Fruit fly (Drosophila melanogaster): ENCODE results near the gene CG14689.
A peak's percentile ranks its signal among the peaks of the same experiment; 100 is the strongest.

CG14689 gene

dm6 chr3R:10708169-10708568 lies 2.9 kb downstream of the CG14689 start, which contains the start of gene CG31278 (continued):
- peak; percentile 80 for TF ChIP-seq CG7963 (GFP tag; IDR thresholded peaks at IDR 0.05; ENCODE audit: partially characterized antibody)
- no peak for TF ChIP-seq slp2 (GFP tag; optimal IDR thresholded peaks at IDR 0.05)
- TF ChIP-seq dati (GFP tag; IDR thresholded peaks at IDR 0.05) = no peak
- no peak for TF ChIP-seq NfI (GFP tag; optimal IDR thresholded peaks at IDR 0.05)
- TF ChIP-seq lilli (GFP tag; optimal IDR thresholded peaks at IDR 0.05) = no peak
- no peak for TF ChIP-seq lab (GFP tag; optimal IDR thresholded peaks at IDR 0.05)
- TF ChIP-seq H2.0 (GFP tag; IDR thresholded peaks at IDR 0.05) = no peak
- TF ChIP-seq bigmax (GFP tag; optimal IDR thresholded peaks at IDR 0.05) = no peak
- TF ChIP-seq nmo (GFP tag; optimal IDR thresholded peaks at IDR 0.05) = peak; percentile 23
- no peak for TF ChIP-seq CG3281 (GFP tag; optimal IDR thresholded peaks at IDR 0.05)
- TF ChIP-seq ash1 (GFP tag; optimal IDR thresholded peaks at IDR 0.05) = no peak
- TF ChIP-seq Med (GFP tag) = peak; percentile 73
- no peak for TF ChIP-seq CG1792 (GFP tag; optimal IDR thresholded peaks at IDR 0.05)
- TF ChIP-seq CG2678 (tag; optimal IDR thresholded peaks at IDR 0.05) = no peak
- peak; percentile 84 for TF ChIP-seq amos (GFP tag; IDR thresholded peaks at IDR 0.05; ENCODE audit: partially characterized antibody)
- TF ChIP-seq sima (GFP tag; optimal IDR thresholded peaks at IDR 0.05) = no peak
- TF ChIP-seq Dfd (GFP tag; optimal IDR thresholded peaks at IDR 0.05) = no peak
- no peak for TF ChIP-seq Hr3 (GFP tag; optimal IDR thresholded peaks at IDR 0.05)
- no peak for TF ChIP-seq CG17802 (tag; optimal IDR thresholded peaks at IDR 0.05)
- TF ChIP-seq p53 (GFP tag; optimal IDR thresholded peaks at IDR 0.05) = no peak
- no peak for TF ChIP-seq Tbp (GFP tag; optimal IDR thresholded peaks at IDR 0.05)
- no peak for TF ChIP-seq Asciz (GFP tag; optimal IDR thresholded peaks at IDR 0.05)
- TF ChIP-seq Bteb2 (GFP tag; optimal IDR thresholded peaks at IDR 0.05) = no peak
- no peak for TF ChIP-seq NK7.1 (GFP tag; optimal IDR thresholded peaks at IDR 0.05)
- peak; percentile 35 for TF ChIP-seq MESR4 (GFP tag; optimal IDR thresholded peaks at IDR 0.05)
- no peak for TF ChIP-seq dpn (GFP tag; optimal IDR thresholded peaks at IDR 0.05)
- no peak for TF ChIP-seq Dad (GFP tag; optimal IDR thresholded peaks at IDR 0.05)
- TF ChIP-seq ERR (GFP tag; optimal IDR thresholded peaks at IDR 0.05) = no peak
- TF ChIP-seq CG2202 (tag; optimal IDR thresholded peaks at IDR 0.05) = no peak
- TF ChIP-seq zf30C (GFP tag; optimal IDR thresholded peaks at IDR 0.05) = no peak
- no peak for TF ChIP-seq chif (GFP tag; optimal IDR thresholded peaks at IDR 0.05)
- peak; percentile 77 for TF ChIP-seq ato (GFP tag; IDR thresholded peaks at IDR 0.05; ENCODE audit: partially characterized antibody)
- TF ChIP-seq knrl (GFP tag; IDR thresholded peaks at IDR 0.05; ENCODE audit: partially characterized antibody) = peak; percentile 79
- TF ChIP-seq CG13287 (GFP tag; IDR thresholded peaks at IDR 0.05; ENCODE audit: partially characterized antibody) = peak; percentile 85
- TF ChIP-seq D19B (GFP tag; optimal IDR thresholded peaks at IDR 0.05) = no peak
- TF ChIP-seq Hmx (GFP tag; optimal IDR thresholded peaks at IDR 0.05) = no peak
- TF ChIP-seq tna (GFP tag; IDR thresholded peaks at IDR 0.05; ENCODE audit: partially characterized antibody) = no peak
- no peak for TF ChIP-seq Gsc (GFP tag; IDR thresholded peaks at IDR 0.05)
- no peak for TF ChIP-seq Atf-2 (GFP tag; optimal IDR thresholded peaks at IDR 0.05)
- TF ChIP-seq CG17186 (GFP tag; optimal IDR thresholded peaks at IDR 0.05) = no peak
- no peak for TF ChIP-seq gt (GFP tag; IDR thresholded peaks at IDR 0.05)
- TF ChIP-seq Opbp (GFP tag; IDR thresholded peaks at IDR 0.05; ENCODE audit: partially characterized antibody) = peak; percentile 79; the same call in 2 of the 3 replicates
- TF ChIP-seq toy (GFP tag; IDR thresholded peaks at IDR 0.05) = no peak
- TF ChIP-seq unpg (GFP tag; optimal IDR thresholded peaks at IDR 0.05) = no peak
- TF ChIP-seq Dll (GFP tag; IDR thresholded peaks at IDR 0.05; ENCODE audit: partially characterized antibody) = peak; percentile 83
- TF ChIP-seq Ada2b (GFP tag; IDR thresholded peaks at IDR 0.05) = no peak
- peak; percentile 13 for TF ChIP-seq Lhr (GFP tag; optimal IDR thresholded peaks at IDR 0.05)
- TF ChIP-seq BtbVII (GFP tag; optimal IDR thresholded peaks at IDR 0.05) = no peak
- TF ChIP-seq crp (GFP tag; optimal IDR thresholded peaks at IDR 0.05) = peak; percentile 31 to 89
- no peak for TF ChIP-seq crol (GFP tag; IDR thresholded peaks at IDR 0.05)
- peak; percentile 82 for TF ChIP-seq Bgb (GFP tag; IDR thresholded peaks at IDR 0.05; ENCODE audit: partially characterized antibody)

Data from whole organism, embryonic.